Worm (Caenorhabditis elegans) whole organism, L4/young adult: ENCODE data around the gene Y57A10C.10.

ENCODE experiments used
- W03F9.2 ChIP-seq: fragments of 150-350 bp; optimal IDR thresholded peaks from 2 replicates; lab custom pipeline; 2014; ENCODE audit warnings: missing biosample characterization, missing genetic modification characterization
- dao-5 ChIP-seq: sonication (generic microtip); optimal IDR thresholded peaks from 2 replicates; lab custom pipeline; 2016; ENCODE audit warnings: missing genotype, missing genetic modification characterization, moderate library complexity, missing compliant biosample characterization
- him-1 ChIP-seq: sonication (generic microtip); optimal IDR thresholded peaks from 2 replicates; lab custom pipeline; 2016; ENCODE audit warnings: missing genotype, missing genetic modification reagents, missing genetic modification characterization, missing compliant biosample characterization

Y57A10C.10 gene

DNA sequence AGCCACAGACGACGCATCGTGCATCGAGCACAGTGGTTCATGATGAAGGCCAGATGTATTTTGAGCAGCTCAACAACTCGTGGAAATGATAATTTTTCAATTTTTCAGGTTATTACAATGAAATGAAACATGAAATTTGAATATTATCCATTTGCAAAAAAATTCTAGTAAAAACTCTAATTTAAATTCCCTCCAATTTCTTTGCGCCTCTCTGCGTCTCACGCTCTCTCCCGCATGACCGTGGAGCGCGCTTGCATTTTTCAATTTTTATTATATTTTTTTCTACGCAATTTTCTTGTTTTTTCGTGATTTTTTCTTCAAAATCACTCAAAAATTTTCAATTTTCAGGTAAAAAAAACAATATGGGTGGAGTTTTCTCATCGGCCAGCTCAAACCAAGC lies 18.4 kb upstream of the Y57A10C.10 start, which contains the start of gene tag-281:
TSS of gene tag-281 (plus strand) at position 340 of the 400 bp plus-strand sequence.
- TF ChIP-seq dao-5 (no peak), W03F9.2 (peak; percentile 72)

DNA sequence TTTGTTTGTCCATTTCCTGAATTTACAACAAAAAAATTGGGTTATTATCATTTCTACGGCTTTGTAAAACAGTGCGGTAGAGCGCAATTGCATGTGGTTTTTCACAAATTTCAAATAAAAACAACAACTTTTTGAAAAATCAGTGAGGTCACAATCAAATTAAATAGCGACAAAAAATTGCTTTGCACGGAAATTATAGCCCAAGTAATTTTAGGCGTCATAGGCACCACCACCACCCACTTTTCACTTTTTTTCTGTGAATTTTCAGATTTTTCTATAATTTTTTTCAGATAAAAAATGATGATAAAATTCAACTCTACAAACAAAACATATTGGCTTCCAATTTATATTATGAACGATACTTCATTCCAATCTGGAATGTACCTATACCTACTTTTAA lies 16.2 kb upstream of the Y57A10C.10 start, which contains the start of gene sre-38:
TSS of gene sre-38 (plus strand) at position 301 of the 400 bp plus-strand sequence.
- TF ChIP-seq dao-5, result no peak
- no peak for TF ChIP-seq W03F9.2
- TF ChIP-seq him-1 (tag; lab: Kevin White, UChicago), result no peak

DNA sequence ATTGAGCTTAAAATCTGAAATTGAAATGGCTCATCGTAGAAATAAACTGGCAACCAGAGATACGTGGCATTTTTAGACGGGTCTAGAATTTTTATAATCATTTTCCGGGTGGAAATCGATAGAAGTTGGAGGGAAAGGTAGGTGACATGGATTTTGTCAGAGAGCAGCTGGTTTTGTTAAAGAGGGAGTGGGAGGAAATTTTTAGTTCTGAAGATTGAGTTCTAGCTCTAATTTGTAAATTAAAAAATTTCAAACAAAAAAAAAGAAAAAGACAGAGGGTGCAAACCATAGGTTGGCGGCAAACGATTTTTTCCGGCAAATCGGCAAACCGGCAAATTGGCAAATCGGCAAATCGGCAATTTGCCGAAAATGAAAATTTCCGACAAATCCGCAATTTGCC lies 15.6 kb upstream of the Y57A10C.10 start, which contains the start of gene sre-32:
TSS of gene sre-32 (minus strand) at position 101 of the 400 bp plus-strand sequence.
- TF ChIP-seq him-1 (tag; lab: Kevin White, UChicago) (no peak), W03F9.2 (no peak), dao-5 (no peak)

DNA sequence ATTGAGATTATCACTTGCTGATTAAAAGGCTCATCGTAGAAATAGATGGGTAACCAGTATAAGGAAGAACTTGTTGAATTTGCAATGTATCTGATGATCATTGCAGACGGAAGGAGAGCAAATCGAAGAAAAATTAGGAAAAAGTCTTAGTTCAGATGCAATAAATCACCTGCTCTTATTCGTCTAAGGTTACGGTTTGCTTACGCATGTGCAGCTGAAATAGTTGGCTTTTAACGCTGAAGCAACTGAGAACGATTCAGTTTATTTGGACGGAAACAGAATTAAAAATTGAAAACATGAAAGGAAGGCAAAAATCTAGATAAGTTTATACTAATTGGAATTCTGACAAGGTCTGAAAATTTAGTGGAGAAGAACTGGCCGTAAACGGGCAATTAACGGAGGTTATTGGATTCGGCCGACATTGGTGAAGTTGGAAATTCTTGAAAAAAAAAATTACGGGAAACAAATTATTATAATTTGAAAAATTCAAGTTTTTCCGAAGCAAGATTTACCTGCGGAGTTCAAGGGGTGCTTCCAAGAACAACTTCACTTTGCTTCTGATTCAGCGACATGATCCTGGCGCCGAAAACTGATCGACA lies 11.8 kb upstream of the Y57A10C.10 start, which contains the start of the genes sre-35 and sre-33:
TSS of gene sre-35 (minus strand) at position 101 of the 599 bp plus-strand sequence.
TSS of gene sre-33 (plus strand) at position 549 of the 599 bp plus-strand sequence.
- no peak for TF ChIP-seq him-1 (tag; lab: Kevin White, UChicago)
- TF ChIP-seq W03F9.2, result no peak
- no peak for TF ChIP-seq dao-5

DNA sequence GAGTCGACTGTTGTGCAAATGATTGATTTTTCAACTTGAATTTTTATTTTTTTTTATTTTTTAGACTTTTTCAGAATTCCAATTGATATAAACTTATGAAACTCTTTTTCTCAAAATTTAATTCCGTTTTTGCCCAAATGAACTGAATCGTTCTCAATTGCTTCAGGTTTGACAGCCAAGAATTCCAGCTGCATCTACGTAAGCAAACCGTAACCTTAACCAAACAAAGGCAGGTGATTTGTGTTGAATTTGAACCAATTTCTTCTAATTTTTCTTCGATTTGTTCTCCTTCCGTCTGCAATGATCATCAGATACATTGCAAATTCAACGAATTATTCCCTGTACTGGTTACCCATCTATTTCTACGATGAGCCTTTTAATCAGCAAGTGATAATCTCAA lies 8.8 kb upstream of the Y57A10C.10 start, which contains the start of gene sre-34:
TSS of gene sre-34 (plus strand) at position 301 of the 400 bp plus-strand sequence.
- TF ChIP-seq him-1 (tag; lab: Kevin White, UChicago), result no peak
- TF ChIP-seq W03F9.2, result no peak
- TF ChIP-seq dao-5, result no peak

DNA sequence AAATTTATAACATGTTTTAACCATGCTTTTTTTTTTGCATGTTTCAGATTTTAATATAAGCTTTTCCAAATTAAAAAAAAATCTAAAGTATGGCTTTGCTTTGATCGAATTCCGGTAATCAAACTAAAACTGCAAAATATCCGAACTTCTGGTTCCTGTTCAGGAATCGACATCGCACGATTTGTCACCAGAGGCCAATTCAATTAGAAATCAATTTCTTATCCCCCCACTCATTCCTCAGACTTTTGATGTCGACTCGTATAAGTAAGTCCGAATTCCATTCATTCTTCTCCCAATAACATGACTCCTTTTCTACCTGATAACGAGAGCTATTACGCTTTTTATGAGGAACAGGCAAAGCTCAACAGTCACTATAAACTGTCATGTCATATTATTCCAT lies 7.2 kb upstream of the Y57A10C.10 start, which contains the start of gene srh-27:
TSS of gene srh-27 (plus strand) at position 301 of the 400 bp plus-strand sequence.
- no peak for TF ChIP-seq dao-5
- TF ChIP-seq him-1 (tag; lab: Kevin White, UChicago), result no peak
- TF ChIP-seq W03F9.2, result no peak

DNA sequence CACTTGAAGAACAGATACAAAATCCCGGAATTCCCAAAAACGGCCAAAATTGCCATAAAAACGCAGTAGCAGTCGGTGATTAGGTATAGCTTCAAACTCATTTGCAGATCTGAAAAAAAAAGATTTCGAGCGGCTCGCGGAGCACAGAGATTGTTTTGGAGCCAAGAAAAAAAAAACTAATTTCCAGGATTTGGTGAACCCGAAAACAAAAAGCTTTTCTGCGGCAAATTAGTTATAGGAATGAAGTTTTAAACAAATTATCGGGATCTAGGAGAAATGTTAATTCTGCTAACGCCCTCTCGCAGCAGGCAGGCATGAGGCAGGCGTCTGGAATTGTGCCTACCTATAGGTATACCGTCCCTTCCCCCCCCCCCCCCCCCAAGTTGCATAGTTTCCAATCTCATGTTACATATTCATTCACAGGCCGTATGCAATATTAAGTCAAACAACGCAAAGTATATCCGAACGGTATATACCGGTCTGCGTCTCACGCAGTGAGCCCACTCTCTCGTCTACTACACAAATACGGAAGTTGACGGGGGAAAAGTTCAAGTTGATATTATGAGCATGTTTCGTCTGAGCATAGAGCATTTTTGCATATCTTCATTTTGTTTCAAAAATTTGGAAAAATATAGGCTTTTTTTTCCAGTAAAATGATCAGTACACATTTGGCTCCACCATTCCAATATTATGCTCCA lies 3.8 kb upstream of the Y57A10C.10 start, which contains the start of the genes W05H5.1 and pitr-6:
TSS of gene W05H5.1 (minus strand) at position 101 of the 698 bp plus-strand sequence.
TSS of gene pitr-6 (plus strand) at position 648 of the 698 bp plus-strand sequence.
- TF ChIP-seq dao-5 (no peak), W03F9.2 (no peak), him-1 (tag; lab: Kevin White, UChicago) (no peak)

DNA sequence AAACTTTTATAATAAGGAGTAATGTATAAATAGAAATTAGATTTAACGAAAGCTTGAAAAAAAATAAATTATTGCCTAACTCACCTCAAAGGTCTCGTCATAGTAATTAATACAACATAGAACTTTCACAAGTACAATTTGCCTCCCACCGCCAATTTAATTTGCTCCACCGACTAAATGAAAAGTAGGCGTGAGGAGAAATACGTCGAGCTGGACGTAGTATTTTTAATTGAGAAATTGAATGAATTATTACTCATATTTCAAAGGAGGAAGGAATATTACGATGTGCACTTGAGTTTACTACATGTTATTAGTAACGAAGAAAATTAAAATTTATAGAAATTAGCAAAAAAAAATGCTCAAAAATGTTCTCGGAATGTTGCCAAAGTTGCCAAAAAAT lies 2.6 kb downstream of the Y57A10C.10 start, which contains the start of gene Y57A10C.9:
TSS of gene Y57A10C.9 (minus strand) at position 101 of the 400 bp plus-strand sequence.
- TF ChIP-seq W03F9.2, result no peak

DNA sequence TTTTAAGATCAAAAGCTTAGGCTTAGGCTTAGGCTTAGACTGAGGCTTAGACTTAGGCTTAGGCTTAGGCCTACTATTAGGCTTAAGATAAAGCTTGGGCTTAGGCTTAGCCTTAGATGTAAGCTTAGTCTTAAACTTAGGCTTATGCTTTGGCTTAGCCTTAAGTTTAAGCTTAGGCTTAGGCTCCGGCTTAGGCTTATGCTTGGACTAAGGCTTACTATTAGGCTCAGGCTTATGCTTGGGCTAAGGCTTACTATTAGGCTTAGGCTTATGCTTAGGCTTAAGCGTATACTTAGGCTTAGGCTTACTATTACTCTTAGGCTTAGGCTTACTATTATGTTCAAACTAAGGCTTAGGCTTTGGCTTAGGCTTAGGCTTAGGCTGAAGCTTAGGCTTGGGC lies 4.3 kb downstream of the Y57A10C.10 start:
- no peak for TF ChIP-seq W03F9.2
- TF ChIP-seq him-1 (tag; lab: Kevin White, UChicago), result no peak
- no peak for TF ChIP-seq dao-5

DNA sequence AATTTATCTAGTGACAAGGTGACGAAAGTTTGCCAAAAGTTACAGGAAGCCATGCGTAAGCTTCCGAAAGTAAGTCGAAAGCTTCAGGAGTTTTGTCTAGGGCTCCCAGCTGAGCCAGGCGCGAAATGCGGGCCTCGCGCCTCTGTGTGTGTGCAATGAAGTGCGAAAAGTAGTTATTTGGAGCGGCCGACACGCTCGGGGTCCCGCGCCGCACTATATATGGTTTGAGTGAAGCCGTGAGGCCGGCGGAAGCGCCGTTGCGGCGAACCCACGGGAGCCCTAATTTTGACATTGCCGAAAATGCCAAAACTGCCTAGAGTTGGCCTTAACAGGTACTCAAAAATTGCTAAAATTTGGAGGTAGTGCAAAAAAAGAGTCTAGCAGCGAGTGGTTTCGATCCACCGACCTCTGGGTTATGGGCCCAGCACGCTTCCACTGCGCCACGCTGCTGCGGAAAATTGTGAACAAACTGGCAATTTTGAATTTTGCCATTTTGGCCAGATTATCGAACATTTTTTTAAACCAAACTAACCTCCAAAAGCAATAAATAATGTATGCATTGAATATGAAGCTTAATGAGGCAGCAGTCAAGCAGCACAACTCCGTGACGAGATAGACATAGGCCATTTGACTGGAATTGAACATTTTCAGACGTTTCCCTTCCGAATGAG lies 5.7 kb downstream of the Y57A10C.10 start:
- TF ChIP-seq dao-5 (no peak), W03F9.2 (no peak)

DNA sequence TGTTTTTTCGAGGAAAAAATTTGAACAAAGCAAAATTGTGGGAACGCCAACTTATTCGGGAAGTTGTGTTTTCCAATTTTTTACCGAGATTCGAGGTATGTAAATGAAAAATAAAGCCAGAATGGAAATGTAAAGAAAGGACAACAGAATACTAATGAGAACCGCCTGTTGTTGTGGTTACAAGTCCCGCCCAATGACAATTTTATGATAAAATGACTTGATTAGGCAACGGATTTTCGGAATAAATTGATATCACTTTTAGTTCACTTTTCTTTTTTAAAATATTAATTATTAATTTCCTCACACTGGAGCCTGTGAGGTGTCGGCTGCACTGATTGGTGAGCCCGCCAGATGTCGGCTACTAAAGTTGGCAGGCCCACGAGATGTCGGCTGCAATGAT lies 8.7 kb downstream of the Y57A10C.10 start, which contains the start of gene dct-12:
TSS of gene dct-12 (minus strand) at position 101 of the 400 bp plus-strand sequence.
- TF ChIP-seq dao-5 (no peak), W03F9.2 (no peak), him-1 (tag; lab: Kevin White, UChicago) (no peak)

DNA sequence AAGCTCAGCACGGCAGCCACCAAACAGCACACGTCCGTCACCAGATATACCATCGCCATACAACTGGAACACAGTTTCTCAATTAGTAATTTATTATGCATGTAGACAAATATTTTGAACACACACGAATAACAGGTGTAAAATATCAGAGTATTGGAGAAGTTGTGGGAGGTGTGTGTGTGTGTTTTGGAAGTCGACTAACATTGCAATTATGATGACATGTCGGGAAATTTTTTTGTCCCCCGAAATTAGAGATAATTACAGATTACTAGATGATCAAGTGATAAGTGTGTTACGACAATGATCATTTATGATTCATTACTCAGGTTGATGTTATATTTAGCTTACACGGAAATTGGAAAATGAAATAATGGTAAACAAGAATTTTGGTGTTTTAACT lies 11.3 kb downstream of the Y57A10C.10 start, which contains the start of gene Y57A10C.8:
TSS of gene Y57A10C.8 (minus strand) at position 101 of the 400 bp plus-strand sequence.
- TF ChIP-seq W03F9.2 (no peak), him-1 (tag; lab: Kevin White, UChicago) (no peak)

DNA sequence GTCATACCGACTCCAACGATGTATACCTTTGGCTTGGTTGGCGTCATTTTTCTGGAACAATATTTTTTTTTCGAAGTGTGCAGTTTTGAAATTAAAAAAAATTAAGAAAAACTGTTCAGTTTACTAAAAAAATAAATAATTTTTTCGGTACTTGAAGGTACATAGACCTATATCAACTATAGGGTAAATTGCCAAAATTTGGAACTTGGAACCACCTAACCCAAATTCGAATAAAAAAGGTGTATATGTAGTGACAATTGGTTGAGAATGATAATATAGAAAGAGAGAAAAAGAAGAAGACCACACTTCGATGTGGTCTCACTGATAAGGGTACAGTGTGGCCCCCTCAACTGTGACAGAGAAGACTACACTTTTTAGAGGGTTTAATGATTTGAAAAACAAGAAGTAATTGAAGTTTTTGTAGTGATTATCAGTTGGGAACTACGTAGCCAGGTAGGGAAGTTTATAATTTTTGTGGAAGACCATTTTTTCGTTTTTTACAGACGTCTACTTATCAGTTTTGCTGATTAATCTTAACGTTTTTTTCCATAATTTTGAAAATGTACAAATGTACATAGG lies 15.3 kb downstream of the Y57A10C.10 start, which contains the start of gene daf-22:
TSS of gene daf-22 (minus strand) at position 51 of the 579 bp plus-strand sequence.
- TF ChIP-seq dao-5, result no peak
- TF ChIP-seq him-1 (tag; lab: Kevin White, UChicago), result no peak
- peak; percentile 32 for TF ChIP-seq W03F9.2

DNA sequence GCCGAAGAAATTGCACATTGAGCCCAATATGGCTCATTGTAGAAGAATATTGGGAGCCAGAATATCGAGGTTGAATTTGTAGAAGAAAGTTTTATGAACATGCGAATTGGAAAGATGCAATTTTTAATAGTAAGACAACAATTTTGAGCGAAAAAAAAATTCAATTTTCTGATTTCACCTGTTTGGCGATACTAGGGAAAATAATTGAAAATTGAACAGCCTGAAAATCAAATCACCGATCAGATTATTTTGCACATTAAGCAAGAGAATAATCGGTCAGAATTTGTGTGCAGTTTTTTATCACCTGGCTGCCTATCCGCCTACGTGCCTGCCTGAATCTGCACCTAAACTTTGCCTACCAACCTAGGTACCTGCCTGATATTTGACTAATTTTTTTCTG lies 20.6 kb downstream of the Y57A10C.10 start, which contains the start of gene sre-26:
TSS of gene sre-26 (minus strand) at position 101 of the 400 bp plus-strand sequence.
- no peak for TF ChIP-seq W03F9.2
- TF ChIP-seq dao-5, result no peak
- TF ChIP-seq him-1 (tag; lab: Kevin White, UChicago), result no peak
